Worm (Caenorhabditis elegans): ENCODE results near the gene cyp-33C9.
A peak's percentile ranks its signal among the peaks of the same experiment; 100 is the strongest.

The cyp-33C9 gene

DNA sequence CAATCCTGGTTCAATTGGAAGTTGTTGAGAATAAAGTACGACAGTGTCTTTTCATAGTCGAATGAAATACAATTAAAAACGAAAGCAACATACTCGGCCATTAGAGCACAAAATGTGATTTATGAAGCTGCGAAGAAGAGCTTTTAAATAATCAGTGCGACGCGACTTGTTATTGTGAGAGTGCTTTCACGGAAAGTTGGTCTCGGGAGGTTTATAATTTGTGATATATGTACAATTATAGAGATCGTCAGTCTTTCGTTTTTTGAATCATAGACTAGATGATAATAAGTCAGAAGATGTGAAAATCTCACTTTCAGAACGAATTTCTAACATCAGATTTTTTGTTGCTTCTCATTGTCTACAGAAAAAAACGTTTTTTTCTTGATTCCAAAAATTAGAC, 32.3 kb downstream of the cyp-33C9 start, which contains the start of gene srt-15:
Gene srt-15 (minus strand): TSS at position 101 of the 400 bp plus-strand sequence.
- TF ChIP-seq mab-9 (GFP tag; IDR thresholded peaks at IDR 0.05) (no peak), sup-37 (GFP tag; optimal IDR thresholded peaks at IDR 0.05) (no peak), lin-39 (tag; optimal IDR thresholded peaks at IDR 0.05) (no peak), aha-1 (tag; optimal IDR thresholded peaks at IDR 0.05) (no peak), Y116A8C.19 (tag; optimal IDR thresholded peaks at IDR 0.05; ENCODE audit: borderline replicate concordance) (no peak), nhr-12 (tag; optimal IDR thresholded peaks at IDR 0.05) (no peak), zip-4 (GFP tag; optimal IDR thresholded peaks at IDR 0.05) (no peak), ceh-63 (GFP tag; optimal IDR thresholded peaks at IDR 0.05) (no peak)

DNA sequence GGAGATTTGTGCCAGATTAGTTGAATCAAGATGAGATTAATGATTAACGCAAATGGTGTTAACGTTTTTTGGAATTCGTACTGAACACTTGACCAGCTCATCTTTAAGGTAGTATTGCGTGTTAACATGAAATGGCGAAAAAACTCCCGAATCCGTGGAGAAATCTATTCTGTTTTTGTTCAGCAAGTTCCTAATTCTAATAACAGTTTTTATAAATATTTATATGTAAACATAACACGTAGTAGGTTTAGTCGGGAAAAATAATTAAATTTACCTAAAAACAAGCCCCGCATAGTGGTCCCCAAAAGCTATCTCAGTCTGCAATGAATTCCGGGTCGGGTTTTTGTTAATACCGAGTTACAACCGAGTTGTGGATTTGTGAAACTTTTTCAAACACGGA, 35.4 kb downstream of the cyp-33C9 start, which contains the start of gene str-244:
Gene str-244 (minus strand): TSS at position 101 of the 400 bp plus-strand sequence.
- TF ChIP-seq elt-3 (tag; optimal IDR thresholded peaks at IDR 0.05) (no peak), C04F5.9 (tag; optimal IDR thresholded peaks at IDR 0.05) (no peak), nhr-85 (tag) (no peak), hpl-2 (GFP tag; optimal IDR thresholded peaks at IDR 0.05) (no peak), nhr-11 (tag; optimal IDR thresholded peaks at IDR 0.05) (no peak), lin-14 (GFP tag; optimal IDR thresholded peaks at IDR 0.05) (no peak), lir-3 (tag; optimal IDR thresholded peaks at IDR 0.05; ENCODE audit: poor library complexity) (no peak), mdl-1 (tag; optimal IDR thresholded peaks at IDR 0.05) (no peak), mab-9 (GFP tag; IDR thresholded peaks at IDR 0.05) (no peak), unc-30 (tag; optimal IDR thresholded peaks at IDR 0.05) (no peak), fkh-4 (tag; optimal IDR thresholded peaks at IDR 0.05; ENCODE audit: borderline replicate concordance) (no peak), nhr-47 (tag; optimal IDR thresholded peaks at IDR 0.05) (no peak), alr-1 (tag; optimal IDR thresholded peaks at IDR 0.05; ENCODE audit: borderline replicate concordance) (no peak), swsn-7 (tag; optimal IDR thresholded peaks at IDR 0.05) (no peak), nhr-77 (tag; optimal IDR thresholded peaks at IDR 0.05) (no peak), nhr-237 (tag; optimal IDR thresholded peaks at IDR 0.05) (no peak), ceh-90 (tag; optimal IDR thresholded peaks at IDR 0.05) (no peak)

DNA sequence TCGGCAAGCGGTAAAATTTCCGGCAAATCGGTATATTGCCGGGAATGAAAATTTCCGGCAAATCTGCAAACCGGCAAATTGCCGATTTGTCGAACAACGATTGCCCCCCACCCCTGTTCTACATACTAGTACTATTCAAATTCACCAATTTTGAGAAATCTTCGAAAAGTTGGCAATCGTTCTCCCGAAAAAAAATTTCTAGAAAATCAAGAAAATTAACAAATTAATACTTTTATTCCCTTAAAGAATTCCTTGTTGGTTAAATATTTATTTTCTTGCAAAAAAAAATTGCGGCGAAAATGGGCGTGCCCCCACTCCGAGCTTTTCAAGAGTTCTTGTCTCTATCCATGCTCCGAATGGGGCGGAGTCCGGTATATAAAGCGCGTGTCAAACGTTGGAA, 40.1 kb downstream of the cyp-33C9 start, which contains the start of gene C50H11.8:
Gene C50H11.8 (plus strand): TSS at position 301 of the 400 bp plus-strand sequence.
- TF ChIP-seq elt-2 (tag; optimal IDR thresholded peaks at IDR 0.05), result no peak
- no peak for TF ChIP-seq efl-1 (optimal IDR thresholded peaks at IDR 0.05)
- TF ChIP-seq efl-1 (GFP tag; optimal IDR thresholded peaks at IDR 0.05 in 1 of 2), result peak in 1 of 2 experiments; percentile 18

DNA sequence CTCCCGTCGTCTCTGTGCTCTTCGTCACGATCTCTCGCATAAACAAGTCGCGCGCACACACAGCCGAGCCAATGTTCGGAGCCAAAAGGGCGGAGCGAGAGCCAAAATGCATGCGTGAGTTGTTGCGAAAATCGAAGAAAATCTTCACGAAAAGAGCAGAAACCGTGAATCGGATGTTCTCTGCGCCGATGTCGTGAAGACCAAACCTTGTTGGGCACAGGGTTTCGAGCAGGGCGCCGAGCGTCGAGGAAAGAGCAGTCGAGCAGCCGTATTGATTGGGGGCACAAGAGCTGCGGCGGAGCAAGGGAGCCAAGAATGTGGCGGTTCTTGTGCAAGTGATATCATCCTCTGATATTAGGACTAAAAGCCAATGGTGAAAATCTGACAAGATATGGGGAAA, 48.0 kb downstream of the cyp-33C9 start:
- TF ChIP-seq blmp-1 (tag; optimal IDR thresholded peaks at IDR 0.05) (no peak), ceh-8 (GFP tag; optimal IDR thresholded peaks at IDR 0.05) (no peak), sox-4 (tag; optimal IDR thresholded peaks at IDR 0.05) (no peak), ceh-90 (tag; optimal IDR thresholded peaks at IDR 0.05) (no peak), ceh-63 (GFP tag; optimal IDR thresholded peaks at IDR 0.05) (no peak), grh-1 (GFP tag; IDR thresholded peaks at IDR 0.05) (no peak), snpc-4 (tag; optimal IDR thresholded peaks at IDR 0.05) (no peak), F16B12.6 (tag; optimal IDR thresholded peaks at IDR 0.05) (no peak), nhr-90 (tag; optimal IDR thresholded peaks at IDR 0.05; ENCODE audit: poor library complexity) (no peak), nhr-12 (tag; optimal IDR thresholded peaks at IDR 0.05) (no peak), nhr-11 (tag; optimal IDR thresholded peaks at IDR 0.05) (no peak), nhr-47 (tag; optimal IDR thresholded peaks at IDR 0.05) (no peak), mdl-1 (tag; optimal IDR thresholded peaks at IDR 0.05) (no peak), ces-1 (GFP tag; optimal IDR thresholded peaks at IDR 0.05) (no peak), nhr-85 (tag) (no peak), fos-1 (tag; optimal IDR thresholded peaks at IDR 0.05) (no peak)

Measured in whole organism, L1 larva.